Worm (Caenorhabditis elegans): ENCODE data around the gene C07G3.15.

DNA sequence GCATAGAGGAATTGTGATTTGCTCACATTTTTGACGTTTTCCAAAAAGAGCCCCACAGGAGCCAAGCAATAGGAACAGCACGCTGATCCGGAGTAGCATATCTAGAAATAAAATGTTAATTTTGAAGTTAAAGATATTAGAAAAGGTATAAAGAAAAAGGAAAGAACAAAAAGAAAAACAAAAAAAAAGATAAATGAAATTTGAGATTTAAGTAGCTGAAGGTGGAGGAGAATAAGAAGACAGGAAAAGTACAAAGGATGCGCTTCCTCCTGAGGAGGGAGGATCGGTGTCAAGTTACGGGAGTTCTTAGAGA, 52.0 kb downstream of the C07G3.15 start, which contains the start of gene cfz-2:
- TF ChIP-seq lin-39 (tag; optimal IDR thresholded peaks at IDR 0.05): no peak
- no peak for TF ChIP-seq R02D3.7 (tag; optimal IDR thresholded peaks at IDR 0.05)
- no peak for TF ChIP-seq snpc-4 (tag; optimal IDR thresholded peaks at IDR 0.05)
- TF ChIP-seq alr-1 (tag; optimal IDR thresholded peaks at IDR 0.05): no peak
- TF ChIP-seq nhr-11 (tag; optimal IDR thresholded peaks at IDR 0.05): no peak
- no peak for TF ChIP-seq nhr-12 (tag; optimal IDR thresholded peaks at IDR 0.05)
- TF ChIP-seq lsy-2 (tag; optimal IDR thresholded peaks at IDR 0.05): no peak
- no peak for TF ChIP-seq aly-2 (tag; optimal IDR thresholded peaks at IDR 0.05)
